Worm (Caenorhabditis elegans): ENCODE measurements around the gene cutl-24.

Gene cutl-24

ce11 chrIV:121607-122006 lies 43.3 kb upstream of the cutl-24 start, which contains the start of gene tut-1:
Gene tut-1, minus strand, starts transcription at chrIV:121707.
- TF ChIP-seq ceh-18 (tag; optimal IDR thresholded peaks at IDR 0.05) (no peak), ztf-16 (tag; optimal IDR thresholded peaks at IDR 0.05) (no peak), K09A11.1 (tag; optimal IDR thresholded peaks at IDR 0.05; ENCODE audit: insufficient read depth) (no peak), ets-4 (tag; optimal IDR thresholded peaks at IDR 0.05) (no peak), C08G9.2 (tag; optimal IDR thresholded peaks at IDR 0.05) (no peak), hlh-15 (tag; optimal IDR thresholded peaks at IDR 0.05) (no peak), unc-42 (tag; optimal IDR thresholded peaks at IDR 0.05) (no peak), zip-5 (tag; optimal IDR thresholded peaks at IDR 0.05) (no peak), unc-55 (GFP tag; optimal IDR thresholded peaks at IDR 0.05) (no peak), npax-4 (tag; optimal IDR thresholded peaks at IDR 0.05) (no peak), elt-4 (tag; optimal IDR thresholded peaks at IDR 0.05) (no peak), sdc-2 (tag; optimal IDR thresholded peaks at IDR 0.05) (no peak)

ce11 chrIV:125881-126781 lies 38.7 kb upstream of the cutl-24 start, which contains the start of the genes grld-1 and cox-6C:
Gene grld-1, minus strand, starts transcription at chrIV:125931.
Gene cox-6C, plus strand, starts transcription at chrIV:126731.
- TF ChIP-seq ceh-22 (tag; optimal IDR thresholded peaks at IDR 0.05), result no peak
- TF ChIP-seq npax-4 (tag; optimal IDR thresholded peaks at IDR 0.05), result no peak
- no peak for TF ChIP-seq F13H6.1 (tag; optimal IDR thresholded peaks at IDR 0.05)
- no peak for TF ChIP-seq odd-2 (tag; optimal IDR thresholded peaks at IDR 0.05)
- peak; percentile 58 for TF ChIP-seq K09A11.1 (tag; optimal IDR thresholded peaks at IDR 0.05; ENCODE audit: insufficient read depth)
- peak; percentile 69 for TF ChIP-seq ceh-48 (tag; optimal IDR thresholded peaks at IDR 0.05)
- peak; percentile 6 for TF ChIP-seq tbx-2 (tag; optimal IDR thresholded peaks at IDR 0.05)
- TF ChIP-seq dve-1 (tag; optimal IDR thresholded peaks at IDR 0.05), result no peak
- no peak for TF ChIP-seq mec-3 (tag; optimal IDR thresholded peaks at IDR 0.05; ENCODE audit: borderline replicate concordance)
- peak; percentile 7 for TF ChIP-seq ceh-14 (tag; optimal IDR thresholded peaks at IDR 0.05)
- no peak for TF ChIP-seq fkh-6 (tag; optimal IDR thresholded peaks at IDR 0.05)
- no peak for TF ChIP-seq unc-3 (GFP tag; conservative IDR thresholded peaks at IDR 0.05)
- TF ChIP-seq unc-3 (tag; optimal IDR thresholded peaks at IDR 0.05), result no peak
- TF ChIP-seq ceh-30 (tag; optimal IDR thresholded peaks at IDR 0.05), result no peak
- peak; percentile 36 for TF ChIP-seq elt-2 (tag; optimal IDR thresholded peaks at IDR 0.05)
- TF ChIP-seq unc-42 (tag; optimal IDR thresholded peaks at IDR 0.05), result peak; percentile 27
- TF ChIP-seq ceh-6 (GFP tag; optimal IDR thresholded peaks at IDR 0.05), result no peak
- peak; percentile 55 for TF ChIP-seq ceh-31 (tag; optimal IDR thresholded peaks at IDR 0.05)
- peak; percentile 78 for TF ChIP-seq ceh-34 (tag; optimal IDR thresholded peaks at IDR 0.05)
- TF ChIP-seq fax-1 (tag; optimal IDR thresholded peaks at IDR 0.05), result no peak
- TF ChIP-seq C08G9.2 (tag; optimal IDR thresholded peaks at IDR 0.05), result no peak
- TF ChIP-seq ets-4 (tag; optimal IDR thresholded peaks at IDR 0.05), result peak; percentile 16
- no peak for TF ChIP-seq che-1 (tag; optimal IDR thresholded peaks at IDR 0.05)
- TF ChIP-seq nfya-1 (tag; optimal IDR thresholded peaks at IDR 0.05), result peak; percentile 59
- no peak for TF ChIP-seq rnt-1 (tag; optimal IDR thresholded peaks at IDR 0.05)

ce11 chrIV:128525-128924 lies 36.4 kb upstream of the cutl-24 start:
- TF ChIP-seq elt-2 (tag; optimal IDR thresholded peaks at IDR 0.05) (peak; percentile 21), K09A11.1 (tag; optimal IDR thresholded peaks at IDR 0.05; ENCODE audit: insufficient read depth) (no peak), ceh-19 (GFP tag; optimal IDR thresholded peaks at IDR 0.05) (peak; percentile 22)

ce11 chrIV:130150-130549 lies 34.7 kb upstream of the cutl-24 start:
- TF ChIP-seq dmd-4 (tag; optimal IDR thresholded peaks at IDR 0.05; ENCODE audit: borderline replicate concordance) (no peak), K02D7.2 (tag; optimal IDR thresholded peaks at IDR 0.05) (no peak), lim-6 (tag; optimal IDR thresholded peaks at IDR 0.05) (no peak), tbx-2 (tag; optimal IDR thresholded peaks at IDR 0.05) (no peak), lin-11 (tag; optimal IDR thresholded peaks at IDR 0.05) (no peak), hlh-8 (tag; optimal IDR thresholded peaks at IDR 0.05) (no peak), unc-42 (tag; optimal IDR thresholded peaks at IDR 0.05) (no peak), rnt-1 (tag; optimal IDR thresholded peaks at IDR 0.05) (no peak), pha-2 (tag; optimal IDR thresholded peaks at IDR 0.05) (no peak), unc-86 (tag; optimal IDR thresholded peaks at IDR 0.05) (no peak), K09A11.1 (tag; optimal IDR thresholded peaks at IDR 0.05; ENCODE audit: insufficient read depth) (no peak), sox-2 (GFP tag; IDR thresholded peaks at IDR 0.05) (no peak), fkh-6 (tag; optimal IDR thresholded peaks at IDR 0.05) (no peak), sdc-2 (tag; optimal IDR thresholded peaks at IDR 0.05) (no peak), madf-2 (tag; optimal IDR thresholded peaks at IDR 0.05) (no peak), elt-2 (tag; optimal IDR thresholded peaks at IDR 0.05) (no peak), ceh-19 (GFP tag; optimal IDR thresholded peaks at IDR 0.05) (no peak), ceh-14 (tag; optimal IDR thresholded peaks at IDR 0.05) (no peak)
